Fruit fly (Drosophila melanogaster) whole organism, embryonic: ENCODE measurements around the gene dgt1.

Source experiments
- Aef1 ChIP-seq: fragments of 200-800 bp; sonication (Bioruptor generic); IDR thresholded peaks from 3 replicates; pipeline ENCODE4 v1.3.6; 2022; ENCODE audit warnings: missing biosample characterization, missing genetic modification characterization
- CG12236 ChIP-seq: fragments of 200-800 bp; sonication (Bioruptor generic); optimal IDR thresholded peaks from 2 replicates; lab custom pipeline; 2016; ENCODE audit warnings: missing biosample characterization, missing genetic modification characterization
- CG13287 ChIP-seq: fragments of 200-800 bp; sonication (Bioruptor generic); IDR thresholded peaks from 2 replicates; pipeline ENCODE4 v1.3.6; 2022; ENCODE audit warnings: missing biosample characterization, missing genetic modification characterization; ENCODE audit not compliant: partially characterized antibody
- CG13296 ChIP-seq: fragments of 200-800 bp; sonication (Bioruptor generic); optimal IDR thresholded peaks from 3 replicates; lab custom pipeline; 2018; ENCODE audit warnings: missing biosample characterization, mild to moderate bottlenecking, missing genetic modification characterization
- CG14441 ChIP-seq: fragments of 200-800 bp; sonication (Bioruptor generic); IDR thresholded peaks from 2 replicates; pipeline ENCODE4 v1.3.6; 2022; ENCODE audit warnings: missing biosample characterization, missing genetic modification characterization
- CG1603 ChIP-seq: fragments of 200-800 bp; sonication (Bioruptor generic); optimal IDR thresholded peaks from 2 replicates; lab custom pipeline; 2019; ENCODE audit warnings: missing biosample characterization, mild to moderate bottlenecking, missing genetic modification characterization, moderate library complexity
- CG16813 ChIP-seq: fragments of 200-800 bp; sonication (Bioruptor generic); IDR thresholded peaks from 3 replicates; pipeline ENCODE4 v1.3.6; 2022; ENCODE audit warnings: missing biosample characterization, missing genetic modification characterization; ENCODE audit not compliant: partially characterized antibody
- CG2116 ChIP-seq: fragments of 200-800 bp; sonication (Bioruptor generic); optimal IDR thresholded peaks from 3 replicates; lab custom pipeline; 2018; ENCODE audit warnings: missing biosample characterization, mild to moderate bottlenecking, missing genetic modification characterization
- CG2120 ChIP-seq: fragments of 200-800 bp; sonication (Bioruptor generic); optimal IDR thresholded peaks from 3 replicates; lab custom pipeline; 2016; ENCODE audit warnings: missing biosample characterization, missing genetic modification characterization
- CG2129 ChIP-seq: fragments of 200-800 bp; sonication (Bioruptor generic); IDR thresholded peaks from 2 replicates; pipeline ENCODE4 v1.3.6; 2022; ENCODE audit warnings: missing biosample characterization, missing genetic modification characterization; ENCODE audit not compliant: partially characterized antibody
- CG34224 ChIP-seq: fragments of 200-800 bp; sonication (Bioruptor generic); IDR thresholded peaks from 3 replicates; pipeline ENCODE4 v1.3.6; 2022; ENCODE audit warnings: missing biosample characterization, missing genetic modification characterization; ENCODE audit not compliant: partially characterized antibody
- CG3995 ChIP-seq: fragments of 200-800 bp; sonication (Bioruptor generic); optimal IDR thresholded peaks from 3 replicates; lab custom pipeline; 2016; ENCODE audit warnings: missing biosample characterization, missing genetic modification characterization
- CG7963 ChIP-seq: fragments of 200-800 bp; sonication (Bioruptor generic); IDR thresholded peaks from 3 replicates; pipeline ENCODE4 v1.3.6; 2022; ENCODE audit warnings: missing biosample characterization, missing genetic modification characterization; ENCODE audit not compliant: partially characterized antibody
- Dll ChIP-seq: fragments of 200-800 bp; sonication (Bioruptor generic); IDR thresholded peaks from 4 replicates; pipeline ENCODE4 v1.3.6; 2022; ENCODE audit warnings: missing biosample characterization, missing genetic modification characterization; ENCODE audit not compliant: partially characterized antibody
- Doc3 ChIP-seq: fragments of 200-800 bp; sonication (Bioruptor generic); IDR thresholded peaks from 3 replicates; pipeline ENCODE4 v1.3.6; 2022; ENCODE audit warnings: missing biosample characterization, missing genetic modification characterization; ENCODE audit not compliant: partially characterized antibody
- Dref ChIP-seq: fragments of 200-800 bp; sonication (Bioruptor generic); IDR thresholded peaks from 2 replicates; pipeline ENCODE4 v1.3.6; 2022; ENCODE audit warnings: missing biosample characterization, missing genetic modification characterization
- E2f2 ChIP-seq: fragments of 200-800 bp; sonication (Bioruptor generic); IDR thresholded peaks from 2 replicates; pipeline ENCODE4 v1.3.6; 2022; ENCODE audit warnings: missing biosample characterization, missing genetic modification characterization
- Ets65A ChIP-seq: fragments of 200-800 bp; sonication (Bioruptor generic); peaks from one replicate; lab custom pipeline; 2016; ENCODE audit warnings: missing biosample characterization, missing genetic modification characterization
- Gsc ChIP-seq: fragments of 200-800 bp; sonication (Bioruptor generic); IDR thresholded peaks from 2 replicates; pipeline ENCODE4 v1.3.6; 2022; ENCODE audit warnings: missing biosample characterization, missing genetic modification characterization
- HLH4C ChIP-seq: fragments of 200-800 bp; sonication (Bioruptor generic); IDR thresholded peaks from 3 replicates; pipeline ENCODE4 v1.3.6; 2022; ENCODE audit warnings: missing biosample characterization, missing genetic modification characterization; ENCODE audit not compliant: partially characterized antibody
- MBD-R2 ChIP-seq: fragments of 200-800 bp; sonication (Bioruptor generic); IDR thresholded peaks from 2 replicates; pipeline ENCODE4 v1.3.6; 2022; ENCODE audit warnings: missing biosample characterization, missing genetic modification characterization
- Med ChIP-seq: fragments of 200-800 bp; sonication (Bioruptor generic); peaks from one replicate; lab custom pipeline; 2016; ENCODE audit warnings: missing biosample characterization, missing genetic modification characterization, mild to moderate bottlenecking, inconsistent platforms, moderate library complexity
- Myb ChIP-seq: fragments of 200-800 bp; sonication (Bioruptor generic); optimal IDR thresholded peaks from 2 replicates; lab custom pipeline; 2016; ENCODE audit warnings: missing biosample characterization, missing genetic modification characterization
- Scr ChIP-seq: fragments of 200-800 bp; sonication (Bioruptor generic); IDR thresholded peaks from 2 replicates; pipeline ENCODE4 v1.3.6; 2022; ENCODE audit warnings: missing biosample characterization, missing genetic modification characterization; ENCODE audit not compliant: partially characterized antibody
- Sin3A ChIP-seq: fragments of >200 bp; optimal IDR thresholded peaks from 2 replicates; lab custom pipeline; 2018
- YL-1 ChIP-seq: fragments of 200-800 bp; sonication (Bioruptor generic); optimal IDR thresholded peaks from 3 replicates; lab custom pipeline; 2017; ENCODE audit warnings: missing biosample characterization, mild to moderate bottlenecking, missing genetic modification characterization
- ab ChIP-seq: fragments of 200-800 bp; sonication (Bioruptor generic); optimal IDR thresholded peaks from 2 replicates; lab custom pipeline; 2016; ENCODE audit warnings: missing biosample characterization, missing genetic modification characterization
- ato ChIP-seq: fragments of 200-800 bp; sonication (Bioruptor generic); IDR thresholded peaks from 2 replicates; pipeline ENCODE4 v1.3.6; 2022; ENCODE audit warnings: missing biosample characterization, missing genetic modification characterization; ENCODE audit not compliant: partially characterized antibody
- az2 ChIP-seq: fragments of 200-800 bp; sonication (Bioruptor generic); optimal IDR thresholded peaks from 3 replicates; lab custom pipeline; 2016; ENCODE audit warnings: missing biosample characterization, missing genetic modification characterization
- eve ChIP-seq, 2 experiments: fragments of >200 bp; optimal IDR thresholded peaks; 2 replicates each; lab custom pipeline; 2017; ENCODE audit warnings: missing biosample characterization in 2 of 2, missing genetic modification characterization in 2 of 2
- ewg ChIP-seq: fragments of 200-800 bp; sonication (Bioruptor generic); optimal IDR thresholded peaks from 3 replicates; lab custom pipeline; 2017; ENCODE audit warnings: mild to moderate bottlenecking, missing biosample characterization, missing genetic modification reagents, missing genetic modification characterization
- hb ChIP-seq: fragments of 200-800 bp; sonication (Bioruptor generic); IDR thresholded peaks from 3 replicates; pipeline ENCODE4 v1.3.6; 2022; ENCODE audit warnings: missing biosample characterization, missing genetic modification characterization; ENCODE audit not compliant: partially characterized antibody
- inv ChIP-seq: fragments of 200-800 bp; sonication (Bioruptor generic); IDR thresholded peaks from 2 replicates; pipeline ENCODE4 v1.3.6; 2022; ENCODE audit warnings: missing biosample characterization, missing genetic modification characterization; ENCODE audit not compliant: partially characterized antibody
- kah ChIP-seq: fragments of 200-800 bp; sonication (Bioruptor generic); optimal IDR thresholded peaks from 2 replicates; lab custom pipeline; 2018; ENCODE audit warnings: missing biosample characterization, mild to moderate bottlenecking, missing genetic modification characterization
- knrl ChIP-seq: fragments of 200-800 bp; sonication (Bioruptor generic); IDR thresholded peaks from 3 replicates; pipeline ENCODE4 v1.3.6; 2022; ENCODE audit warnings: missing biosample characterization, missing genetic modification characterization; ENCODE audit not compliant: partially characterized antibody
- lbe ChIP-seq: fragments of 200-800 bp; sonication (Bioruptor generic); optimal IDR thresholded peaks from 2 replicates; lab custom pipeline; 2016; ENCODE audit warnings: missing biosample characterization, mild to moderate bottlenecking, missing genetic modification characterization
- lola ChIP-seq, 3 experiments: fragments of >200 bp in 2 of 3; fragments of 200-800 bp in 1 of 3; sonication (Bioruptor generic) in 1 of 3; optimal IDR thresholded peaks; 2 replicates each; lab custom pipeline; 2017 to 2019; ENCODE audit warnings: missing biosample characterization in 3 of 3, missing genetic modification characterization in 3 of 3, mild to moderate bottlenecking in 1 of 3, moderate library complexity in 1 of 3
- phol ChIP-seq: fragments of 200-800 bp; sonication (Bioruptor generic); optimal IDR thresholded peaks from 3 replicates; lab custom pipeline; 2018; ENCODE audit warnings: missing biosample characterization, mild to moderate bottlenecking, missing genetic modification characterization, moderate library complexity
- pzg ChIP-seq: fragments of 200-800 bp; sonication (Bioruptor generic); optimal IDR thresholded peaks from 3 replicates; lab custom pipeline; 2018; ENCODE audit warnings: missing biosample characterization, mild to moderate bottlenecking, missing genetic modification characterization, moderate library complexity
- row ChIP-seq: fragments of 200-800 bp; sonication (Bioruptor generic); IDR thresholded peaks from 3 replicates; pipeline ENCODE4 v1.3.6; 2022; ENCODE audit warnings: missing biosample characterization, missing genetic modification characterization
- slbo ChIP-seq: fragments of 200-800 bp; sonication (Bioruptor generic); IDR thresholded peaks from 2 replicates; pipeline ENCODE4 v1.3.6; 2022; ENCODE audit warnings: missing biosample characterization, missing genetic modification characterization
- sna ChIP-seq: fragments of 200-800 bp; sonication (Bioruptor generic); IDR thresholded peaks from 2 replicates; pipeline ENCODE4 v1.3.6; 2022; ENCODE audit warnings: missing biosample characterization, missing genetic modification characterization; ENCODE audit not compliant: partially characterized antibody
- sob ChIP-seq: fragments of 200-800 bp; sonication (Bioruptor generic); IDR thresholded peaks from 2 replicates; pipeline ENCODE4 v1.3.6; 2022; ENCODE audit warnings: missing biosample characterization, missing genetic modification characterization
- tna ChIP-seq: fragments of 200-800 bp; sonication (Bioruptor generic); IDR thresholded peaks from 2 replicates; pipeline ENCODE4 v1.3.6; 2022; ENCODE audit warnings: missing biosample characterization, missing genetic modification characterization; ENCODE audit not compliant: partially characterized antibody
- unc-4 ChIP-seq: fragments of 200-800 bp; sonication (Bioruptor generic); IDR thresholded peaks from 2 replicates; pipeline ENCODE4 v1.3.6; 2022; ENCODE audit warnings: missing biosample characterization, missing genetic modification characterization; ENCODE audit not compliant: partially characterized antibody
- yki ChIP-seq: fragments of >200 bp; optimal IDR thresholded peaks from 3 replicates; lab custom pipeline; 2018
- zen2 ChIP-seq: fragments of 200-800 bp; sonication (Bioruptor generic); IDR thresholded peaks from 3 replicates; pipeline ENCODE4 v1.3.6; 2022; ENCODE audit warnings: missing biosample characterization, missing genetic modification characterization; ENCODE audit not compliant: partially characterized antibody

The dgt1 gene

DNA sequence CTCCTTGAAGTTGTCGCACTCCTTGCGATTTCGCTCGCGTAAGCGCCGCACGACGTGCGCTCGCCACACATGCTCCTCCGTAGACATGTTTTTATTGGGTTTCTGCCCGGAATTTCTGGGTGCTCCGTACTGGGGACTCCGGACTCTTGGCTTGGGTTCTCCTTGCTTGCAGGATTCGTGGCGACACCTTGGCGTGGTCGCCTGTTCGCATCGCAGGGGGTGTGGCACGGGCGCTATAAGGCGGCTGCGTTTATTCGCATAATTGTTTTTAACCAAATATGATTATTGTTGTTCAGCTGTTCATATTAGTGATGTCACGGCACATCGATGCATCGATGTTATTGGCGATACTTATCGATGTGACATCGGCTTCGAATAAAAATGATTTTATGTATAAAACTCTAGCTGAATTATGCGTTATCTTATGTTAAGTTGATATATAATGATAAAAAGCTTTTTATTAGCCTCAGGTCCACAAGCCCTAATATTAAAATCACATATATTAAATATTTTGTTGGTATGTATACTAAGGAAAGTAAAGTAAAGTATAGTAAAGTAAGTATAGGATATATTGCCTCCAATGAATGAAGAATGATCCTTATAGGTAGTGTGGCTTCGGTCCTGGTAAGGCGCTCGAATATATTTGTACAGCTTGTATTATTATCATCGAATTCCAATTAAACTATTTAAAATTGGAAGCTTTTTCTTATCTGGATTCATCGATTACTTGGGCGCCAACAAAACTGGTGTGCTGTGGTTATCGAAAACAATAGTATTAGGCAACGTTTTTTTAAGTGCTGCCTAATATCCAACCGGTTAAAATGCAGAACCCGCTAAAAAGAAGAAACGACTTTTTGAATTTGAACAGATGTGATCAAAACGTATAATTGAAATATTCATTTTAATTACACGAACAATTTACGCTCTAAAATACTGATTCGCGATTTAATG is 22.3 kb downstream of the dgt1 start, which contains the start of gene Atg16 (continued):
- TF ChIP-seq ato (GFP tag; lab: Robert Waterston, UW) (peak; percentile 80), YL-1 (GFP tag; lab: Kevin White, UChicago) (peak; percentile 27), eve (GFP tag; optimal IDR thresholded peaks at IDR 0.05; lab: Kevin White, UChicago) (no peak), E2f2 (GFP tag; lab: Robert Waterston, UW) (peak; percentile 91), ewg (GFP tag; lab: Kevin White, UChicago) (no peak), CG1603 (tag; lab: Kevin White, UChicago) (peak; percentile 3), Sin3A (peak; percentile 6), lbe (GFP tag; lab: Kevin White, UChicago) (peak; percentile 50), az2 (GFP tag; lab: Kevin White, UChicago) (no peak), sna (peak; percentile 84), lola (GFP tag; optimal IDR thresholded peaks at IDR 0.05; lab: Kevin White, UChicago) (peak in 1 of 3 experiments; percentile 13), knrl (GFP tag; lab: Robert Waterston, UW) (peak; percentile 93), CG14441 (GFP tag; lab: Robert Waterston, UW) (no peak), tna (GFP tag; lab: Robert Waterston, UW) (peak; percentile 80), CG2120 (peak; percentile 36), CG13287 (GFP tag; lab: Robert Waterston, UW) (peak; percentile 85), row (GFP tag; lab: Robert Waterston, UW) (peak; percentile 72), yki (no peak), Aef1 (GFP tag; lab: Robert Waterston, UW) (no peak), MBD-R2 (GFP tag; lab: Robert Waterston, UW) (peak; percentile 75), Scr (GFP tag; lab: Robert Waterston, UW) (peak; percentile 95), HLH4C (GFP tag; lab: Robert Waterston, UW) (peak; percentile 92), Med (peak; percentile 84), Ets65A (GFP tag; lab: Kevin White, UChicago) (peak; percentile 68), CG12236 (GFP tag; lab: Kevin White, UChicago) (no peak), slbo (GFP tag; lab: Robert Waterston, UW) (peak; percentile 46; the same call in 1 of the 2 replicates), phol (tag; lab: Kevin White, UChicago) (no peak), Gsc (GFP tag; lab: Robert Waterston, UW) (no peak), Dll (GFP tag; lab: Robert Waterston, UW) (peak; percentile 90), CG13296 (GFP tag; lab: Kevin White, UChicago) (no peak), CG2116 (GFP tag; lab: Kevin White, UChicago) (peak; percentile 64), Myb (GFP tag; lab: Kevin White, UChicago) (peak; percentile 90), zen2 (GFP tag; lab: Robert Waterston, UW) (peak; percentile 85), Dref (GFP tag; lab: Robert Waterston, UW) (peak; percentile 82), CG3995 (GFP tag; lab: Kevin White, UChicago) (peak; percentile 36), CG2129 (GFP tag; lab: Robert Waterston, UW) (peak; percentile 85), CG34224 (GFP tag; lab: Robert Waterston, UW) (peak; percentile 87), unc-4 (GFP tag; lab: Robert Waterston, UW) (peak; percentile 85), pzg (GFP tag; lab: Kevin White, UChicago) (peak; percentile 38), CG7963 (GFP tag; lab: Robert Waterston, UW) (peak; percentile 91), CG16813 (GFP tag; lab: Robert Waterston, UW) (peak; percentile 94), Doc3 (peak; percentile 92), ab (no peak), hb (GFP tag; lab: Robert Waterston, UW) (peak; percentile 94), sob (GFP tag; lab: Robert Waterston, UW) (0 out of 2 replicates have a peak, but pooled peaks have one; percentile 9), inv (GFP tag; lab: Robert Waterston, UW) (peak; percentile 93), kah (GFP tag; lab: Kevin White, UChicago) (no peak)
